Fruit fly (Drosophila melanogaster) whole organism, embryonic: ENCODE measurements around the gene Hmt4-20.

Experiments used
- Abd-B ChIP-seq: fragments of 200-800 bp; sonication (Bioruptor generic); optimal IDR thresholded peaks from 2 replicates; lab custom pipeline; 2018; ENCODE audit warnings: missing biosample characterization, mild to moderate bottlenecking, missing genetic modification characterization, moderate library complexity
- Atf3 ChIP-seq: fragments of 200-800 bp; sonication (Bioruptor generic); optimal IDR thresholded peaks from 3 replicates; lab custom pipeline; 2016; ENCODE audit warnings: missing biosample characterization, missing genetic modification characterization
- CG12299 ChIP-seq: fragments of 200-800 bp; sonication (Bioruptor generic); optimal IDR thresholded peaks from 2 replicates; lab custom pipeline; 2018; ENCODE audit warnings: missing biosample characterization, mild to moderate bottlenecking, missing genetic modification characterization
- CG12659 ChIP-seq: fragments of 200-800 bp; sonication (Bioruptor generic); optimal IDR thresholded peaks from 3 replicates; lab custom pipeline; 2017; ENCODE audit warnings: mild to moderate bottlenecking, missing biosample characterization, missing genetic modification reagents, missing genetic modification characterization
- CG12942 ChIP-seq: fragments of 200-800 bp; sonication (Bioruptor generic); optimal IDR thresholded peaks from 3 replicates; lab custom pipeline; 2016; ENCODE audit warnings: missing biosample characterization, missing genetic modification characterization
- CG13123 ChIP-seq: fragments of 200-800 bp; sonication (Bioruptor generic); optimal IDR thresholded peaks from 2 replicates; lab custom pipeline; 2016; ENCODE audit warnings: missing biosample characterization, missing genetic modification characterization
- CG14441 ChIP-seq: fragments of 200-800 bp; sonication (Bioruptor generic); IDR thresholded peaks from 2 replicates; pipeline ENCODE4 v1.3.6; 2022; ENCODE audit warnings: missing biosample characterization, missing genetic modification characterization
- CG15479 ChIP-seq: fragments of 200-800 bp; sonication (Bioruptor generic); optimal IDR thresholded peaks from 3 replicates; lab custom pipeline; 2019; ENCODE audit warnings: missing biosample characterization, mild to moderate bottlenecking, missing genetic modification characterization, moderate library complexity
- CG2678 ChIP-seq: fragments of 200-800 bp; sonication (Bioruptor generic); optimal IDR thresholded peaks from 3 replicates; lab custom pipeline; 2019; ENCODE audit warnings: missing biosample characterization, mild to moderate bottlenecking, missing genetic modification characterization, moderate library complexity
- CG34224 ChIP-seq: fragments of 200-800 bp; sonication (Bioruptor generic); IDR thresholded peaks from 3 replicates; pipeline ENCODE4 v1.3.6; 2022; ENCODE audit warnings: missing biosample characterization, missing genetic modification characterization; ENCODE audit not compliant: partially characterized antibody
- CG3995 ChIP-seq: fragments of 200-800 bp; sonication (Bioruptor generic); optimal IDR thresholded peaks from 3 replicates; lab custom pipeline; 2016; ENCODE audit warnings: missing biosample characterization, missing genetic modification characterization
- CG7963 ChIP-seq: fragments of 200-800 bp; sonication (Bioruptor generic); IDR thresholded peaks from 3 replicates; pipeline ENCODE4 v1.3.6; 2022; ENCODE audit warnings: missing biosample characterization, missing genetic modification characterization; ENCODE audit not compliant: partially characterized antibody
- CG8290 ChIP-seq, 3 experiments: fragments of 200-800 bp; sonication (Bioruptor generic); optimal IDR thresholded peaks; 2 replicates each; lab custom pipeline; 2016 to 2019; ENCODE audit warnings: missing biosample characterization in 3 of 3, missing genetic modification characterization in 3 of 3, mild to moderate bottlenecking in 2 of 3, moderate library complexity in 1 of 3
- D19B ChIP-seq: fragments of 200-800 bp; sonication (Bioruptor generic); optimal IDR thresholded peaks from 2 replicates; lab custom pipeline; 2017; ENCODE audit warnings: missing biosample characterization, mild to moderate bottlenecking, missing genetic modification characterization
- Dbx ChIP-seq: fragments of 200-800 bp; sonication (Bioruptor generic); IDR thresholded peaks from 3 replicates; pipeline ENCODE4 v1.3.6; 2022; ENCODE audit warnings: missing biosample characterization, missing genetic modification characterization
- Dll ChIP-seq: fragments of 200-800 bp; sonication (Bioruptor generic); IDR thresholded peaks from 4 replicates; pipeline ENCODE4 v1.3.6; 2022; ENCODE audit warnings: missing biosample characterization, missing genetic modification characterization; ENCODE audit not compliant: partially characterized antibody
- E2f1 ChIP-seq: fragments of 200-800 bp; sonication (Bioruptor generic); IDR thresholded peaks from 2 replicates; pipeline ENCODE4 v1.3.6; 2022; ENCODE audit warnings: missing biosample characterization, missing genetic modification characterization
- HHEX ChIP-seq: fragments of 200-800 bp; sonication (Bioruptor generic); optimal IDR thresholded peaks from 3 replicates; lab custom pipeline; 2017; ENCODE audit warnings: missing biosample characterization, mild to moderate bottlenecking, missing genetic modification characterization, missing genetic modification reagents
- HLH4C ChIP-seq: fragments of 200-800 bp; sonication (Bioruptor generic); IDR thresholded peaks from 3 replicates; pipeline ENCODE4 v1.3.6; 2022; ENCODE audit warnings: missing biosample characterization, missing genetic modification characterization; ENCODE audit not compliant: partially characterized antibody
- Hand ChIP-seq: fragments of 200-800 bp; sonication (Bioruptor generic); optimal IDR thresholded peaks from 2 replicates; lab custom pipeline; 2017; ENCODE audit warnings: mild to moderate bottlenecking, missing biosample characterization, missing genetic modification reagents, missing genetic modification characterization
- Hr51 ChIP-seq, 2 experiments: fragments of 200-800 bp; sonication (Bioruptor generic); optimal IDR thresholded peaks; 2 replicates in 1 of 2; 3 replicates in 1 of 2; lab custom pipeline; 2016 to 2018; ENCODE audit warnings: missing biosample characterization in 2 of 2, missing genetic modification characterization in 2 of 2, mild to moderate bottlenecking in 1 of 2, moderate library complexity in 1 of 2
- Mrtf ChIP-seq: fragments of 200-800 bp; sonication (Bioruptor generic); IDR thresholded peaks from 3 replicates; pipeline ENCODE4 v1.3.6; 2022; ENCODE audit warnings: missing biosample characterization, missing genetic modification characterization
- Myb ChIP-seq: fragments of 200-800 bp; sonication (Bioruptor generic); optimal IDR thresholded peaks from 2 replicates; lab custom pipeline; 2016; ENCODE audit warnings: missing biosample characterization, missing genetic modification characterization
- NK7.1 ChIP-seq: fragments of 200-800 bp; sonication (Bioruptor generic); optimal IDR thresholded peaks from 3 replicates; lab custom pipeline; 2016; ENCODE audit warnings: missing biosample characterization, missing genetic modification characterization
- Opbp ChIP-seq: fragments of 200-800 bp; sonication (Bioruptor generic); IDR thresholded peaks from 3 replicates; pipeline ENCODE4 v1.3.6; 2022; ENCODE audit warnings: missing biosample characterization, missing genetic modification characterization; ENCODE audit not compliant: partially characterized antibody
- PHDP ChIP-seq: fragments of 200-800 bp; sonication (Bioruptor generic); optimal IDR thresholded peaks from 3 replicates; lab custom pipeline; 2018; ENCODE audit warnings: missing biosample characterization, mild to moderate bottlenecking, missing genetic modification characterization, moderate library complexity
- al ChIP-seq: fragments of 200-800 bp; sonication (Bioruptor generic); IDR thresholded peaks from 2 replicates; pipeline ENCODE4 v1.3.6; 2022; ENCODE audit warnings: missing biosample characterization, missing genetic modification characterization
- bcd ChIP-seq: fragments of 200-800 bp; sonication (Bioruptor generic); optimal IDR thresholded peaks from 2 replicates; lab custom pipeline; 2017; ENCODE audit warnings: missing biosample characterization, mild to moderate bottlenecking, missing genetic modification characterization
- danr ChIP-seq: fragments of 200-800 bp; sonication (Bioruptor generic); IDR thresholded peaks from 2 replicates; pipeline ENCODE4 v1.3.6; 2022; ENCODE audit warnings: missing biosample characterization, missing genetic modification characterization
- dm ChIP-seq: fragments of 200-800 bp; sonication (Bioruptor generic); optimal IDR thresholded peaks from 3 replicates; lab custom pipeline; 2016; ENCODE audit warnings: missing biosample characterization, missing genetic modification characterization
- eve ChIP-seq, 2 experiments: fragments of >200 bp; optimal IDR thresholded peaks; 2 replicates each; lab custom pipeline; 2017; ENCODE audit warnings: missing biosample characterization in 2 of 2, missing genetic modification characterization in 2 of 2
- exex ChIP-seq: fragments of 200-800 bp; sonication (Bioruptor generic); optimal IDR thresholded peaks from 4 replicates; lab custom pipeline; 2018; ENCODE audit warnings: missing biosample characterization, mild to moderate bottlenecking, missing genetic modification characterization, moderate library complexity
- fu2 ChIP-seq: fragments of 200-800 bp; sonication (Bioruptor generic); optimal IDR thresholded peaks from 2 replicates; lab custom pipeline; 2016; ENCODE audit warnings: missing biosample characterization, missing genetic modification characterization
- gro ChIP-seq: fragments of 200-800 bp; sonication (Bioruptor generic); optimal IDR thresholded peaks from 2 replicates; lab custom pipeline; 2016; ENCODE audit warnings: missing biosample characterization, missing genetic modification characterization
- gsb-n ChIP-seq: fragments of 200-800 bp; sonication (Bioruptor generic); optimal IDR thresholded peaks from 3 replicates; lab custom pipeline; 2018; ENCODE audit warnings: missing biosample characterization, mild to moderate bottlenecking, missing genetic modification characterization
- jumu ChIP-seq: fragments of 200-800 bp; sonication (Bioruptor generic); optimal IDR thresholded peaks from 3 replicates; lab custom pipeline; 2016; ENCODE audit warnings: missing biosample characterization, missing genetic modification characterization
- kay ChIP-seq: fragments of 200-800 bp; sonication (Bioruptor generic); optimal IDR thresholded peaks from 2 replicates; lab custom pipeline; 2016; ENCODE audit warnings: missing biosample characterization, missing genetic modification characterization
- lbe ChIP-seq: fragments of 200-800 bp; sonication (Bioruptor generic); optimal IDR thresholded peaks from 2 replicates; lab custom pipeline; 2016; ENCODE audit warnings: missing biosample characterization, mild to moderate bottlenecking, missing genetic modification characterization
- lola ChIP-seq, 3 experiments: fragments of >200 bp in 2 of 3; fragments of 200-800 bp in 1 of 3; sonication (Bioruptor generic) in 1 of 3; optimal IDR thresholded peaks; 2 replicates each; lab custom pipeline; 2017 to 2019; ENCODE audit warnings: missing biosample characterization in 3 of 3, missing genetic modification characterization in 3 of 3, mild to moderate bottlenecking in 1 of 3, moderate library complexity in 1 of 3
- mirr ChIP-seq: fragments of 200-800 bp; sonication (Bioruptor generic); optimal IDR thresholded peaks from 3 replicates; lab custom pipeline; 2018; ENCODE audit warnings: missing biosample characterization, mild to moderate bottlenecking, missing genetic modification characterization
- phol ChIP-seq: fragments of 200-800 bp; sonication (Bioruptor generic); optimal IDR thresholded peaks from 3 replicates; lab custom pipeline; 2018; ENCODE audit warnings: missing biosample characterization, mild to moderate bottlenecking, missing genetic modification characterization, moderate library complexity
- slou ChIP-seq: fragments of 200-800 bp; sonication (Bioruptor generic); optimal IDR thresholded peaks from 3 replicates; lab custom pipeline; 2016; ENCODE audit warnings: missing biosample characterization, missing genetic modification characterization
- sna ChIP-seq: fragments of 200-800 bp; sonication (Bioruptor generic); IDR thresholded peaks from 2 replicates; pipeline ENCODE4 v1.3.6; 2022; ENCODE audit warnings: missing biosample characterization, missing genetic modification characterization; ENCODE audit not compliant: partially characterized antibody
- sqz ChIP-seq: fragments of 200-800 bp; sonication (Bioruptor generic); optimal IDR thresholded peaks from 3 replicates; lab custom pipeline; 2018; ENCODE audit warnings: missing biosample characterization, mild to moderate bottlenecking, missing genetic modification characterization
- tio ChIP-seq: fragments of 200-800 bp; sonication (Bioruptor generic); optimal IDR thresholded peaks from 2 replicates; lab custom pipeline; 2017; ENCODE audit warnings: missing biosample characterization, missing genetic modification characterization, inconsistent platforms
- tll ChIP-seq, 2 experiments: fragments of 200-800 bp in 1 of 2; fragments of >200 bp in 1 of 2; sonication (Bioruptor generic) in 1 of 2; optimal IDR thresholded peaks; 2 replicates each; lab custom pipeline; 2017 to 2019; ENCODE audit warnings: missing biosample characterization in 2 of 2, missing genetic modification characterization in 2 of 2, mild to moderate bottlenecking in 1 of 2, moderate library complexity in 1 of 2
- toy ChIP-seq: fragments of 200-800 bp; sonication (Bioruptor generic); IDR thresholded peaks from 2 replicates; pipeline ENCODE4 v1.3.6; 2022; ENCODE audit warnings: missing biosample characterization, missing genetic modification characterization
- vnd ChIP-seq: fragments of 200-800 bp; sonication (Bioruptor generic); IDR thresholded peaks from 3 replicates; pipeline ENCODE4 v1.3.6; 2022; ENCODE audit warnings: missing biosample characterization, missing genetic modification characterization; ENCODE audit not compliant: partially characterized antibody

Hmt4-20 gene

DNA sequence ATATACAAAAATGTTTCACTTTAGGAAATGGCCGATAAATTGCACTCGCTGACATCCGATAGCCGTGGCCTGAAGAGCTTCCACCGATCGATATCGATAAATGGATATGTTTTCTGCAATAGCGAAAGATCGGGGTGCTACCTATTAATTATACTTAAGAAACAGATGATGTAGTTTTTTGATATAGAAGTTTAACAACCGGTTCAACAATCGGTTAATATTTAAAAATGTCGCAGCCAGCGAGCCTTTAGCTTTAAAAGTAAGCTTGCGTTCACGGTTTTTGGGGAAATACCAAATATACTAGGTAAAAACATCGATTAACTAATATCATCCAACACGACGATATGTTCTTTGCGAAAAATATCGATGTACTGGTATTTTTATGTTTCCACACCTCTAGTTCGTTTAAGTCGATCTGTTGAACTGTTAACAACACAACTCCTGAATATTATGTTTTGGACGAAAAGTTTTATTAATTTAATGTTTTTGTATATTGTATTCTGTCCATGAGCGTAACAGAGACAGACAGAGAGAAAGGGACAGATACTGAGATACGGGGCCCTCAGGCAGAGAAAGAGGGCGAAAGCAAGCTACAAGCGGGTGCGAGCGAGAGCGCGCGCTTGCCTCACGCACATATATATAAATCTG, 20.2 kb downstream of the Hmt4-20 start, which contains the start of gene Dredd (continued):
- peak; percentile 76 for TF ChIP-seq CG12659 (GFP tag; lab: Kevin White, UChicago)
- TF ChIP-seq lola (GFP tag; optimal IDR thresholded peaks at IDR 0.05; lab: Kevin White, UChicago): no peak
- TF ChIP-seq Atf3: no peak
- peak; percentile 96 for TF ChIP-seq HLH4C (GFP tag; lab: Robert Waterston, UW)
- no peak for TF ChIP-seq tll (GFP tag; optimal IDR thresholded peaks at IDR 0.05; lab: Kevin White, UChicago)
- TF ChIP-seq CG13123 (GFP tag; lab: Kevin White, UChicago): no peak
- TF ChIP-seq Opbp (GFP tag; lab: Robert Waterston, UW): peak; percentile 83
- no peak for TF ChIP-seq eve (GFP tag; optimal IDR thresholded peaks at IDR 0.05; lab: Kevin White, UChicago)
- TF ChIP-seq PHDP: no peak
- TF ChIP-seq Dbx (GFP tag; lab: Robert Waterston, UW): 0 out of 3 replicates have a peak, but pooled peaks have one; percentile 10
- TF ChIP-seq kay (GFP tag; lab: Kevin White, UChicago): no peak
- no peak for TF ChIP-seq Hr51 (GFP tag; optimal IDR thresholded peaks at IDR 0.05; lab: Kevin White, UChicago)
- no peak for TF ChIP-seq slou
- no peak for TF ChIP-seq tio (GFP tag; lab: Kevin White, UChicago)
- no peak for TF ChIP-seq CG15479 (GFP tag; lab: Kevin White, UChicago)
- TF ChIP-seq CG8290 (GFP tag; optimal IDR thresholded peaks at IDR 0.05; lab: Kevin White, UChicago): peak; percentile 50
- TF ChIP-seq CG8290 (tag; optimal IDR thresholded peaks at IDR 0.05; lab: Kevin White, UChicago): peak; percentile 35 to 48
- TF ChIP-seq gro (GFP tag; lab: Kevin White, UChicago): peak; percentile 20
- no peak for TF ChIP-seq E2f1 (GFP tag; lab: Robert Waterston, UW)
- TF ChIP-seq Hand (GFP tag; lab: Kevin White, UChicago): peak; percentile 35
- TF ChIP-seq vnd (GFP tag; lab: Robert Waterston, UW): peak; percentile 100
- no peak for TF ChIP-seq al
- peak; percentile 91 for TF ChIP-seq sna
- TF ChIP-seq CG12942: no peak
- TF ChIP-seq NK7.1 (GFP tag; lab: Kevin White, UChicago): no peak
- TF ChIP-seq mirr (GFP tag; lab: Kevin White, UChicago): no peak
- peak; percentile 24 for TF ChIP-seq Myb (GFP tag; lab: Kevin White, UChicago)
- TF ChIP-seq phol (tag; lab: Kevin White, UChicago): peak; percentile 36
- TF ChIP-seq CG7963 (GFP tag; lab: Robert Waterston, UW): peak; percentile 86
- TF ChIP-seq gsb-n: no peak
- TF ChIP-seq Dll (GFP tag; lab: Robert Waterston, UW): peak; percentile 93
- TF ChIP-seq fu2 (GFP tag; lab: Kevin White, UChicago): no peak
- TF ChIP-seq bcd (GFP tag; lab: Kevin White, UChicago): no peak
- TF ChIP-seq CG2678 (tag; lab: Kevin White, UChicago): no peak
- peak; percentile 70 for TF ChIP-seq D19B (GFP tag; lab: Kevin White, UChicago)
- TF ChIP-seq HHEX (GFP tag; lab: Kevin White, UChicago): no peak
- TF ChIP-seq dm (GFP tag; lab: Kevin White, UChicago): peak; percentile 17
- TF ChIP-seq CG3995: peak; percentile 97
- TF ChIP-seq danr: no peak
- TF ChIP-seq CG12299 (tag; lab: Kevin White, UChicago): peak; percentile 36
- TF ChIP-seq Mrtf (GFP tag; lab: Robert Waterston, UW): no peak
- peak; percentile 33 for TF ChIP-seq lbe (GFP tag; lab: Kevin White, UChicago)
- TF ChIP-seq exex: no peak
- TF ChIP-seq toy (GFP tag; lab: Robert Waterston, UW): no peak
- TF ChIP-seq CG14441 (GFP tag; lab: Robert Waterston, UW): 0 out of 2 replicates have a peak, but pooled peaks have one; percentile 10
- no peak for TF ChIP-seq jumu
- no peak for TF ChIP-seq Abd-B (GFP tag; lab: Kevin White, UChicago)
- TF ChIP-seq CG34224 (GFP tag; lab: Robert Waterston, UW): peak; percentile 84; the same call in 2 of the 3 replicates
- TF ChIP-seq sqz (GFP tag; lab: Kevin White, UChicago): peak; percentile 51
